Worm (Caenorhabditis elegans): ENCODE measurements around the gene srlf-17.

- TF ChIP-seq lin-35 (GFP tag; optimal IDR thresholded peaks at IDR 0.05) (no peak), F10E7.11 (tag; optimal IDR thresholded peaks at IDR 0.05) (no peak), hmg-20 (GFP tag; IDR thresholded peaks at IDR 0.05) (no peak), ceh-58 (GFP tag; IDR thresholded peaks at IDR 0.05) (no peak)
Measured at ce11 chrIV:11125200-11125599, 22.7 kb upstream of the srlf-17 start.
